Worm (Caenorhabditis elegans): ENCODE results near the gene syx-5.

DNA sequence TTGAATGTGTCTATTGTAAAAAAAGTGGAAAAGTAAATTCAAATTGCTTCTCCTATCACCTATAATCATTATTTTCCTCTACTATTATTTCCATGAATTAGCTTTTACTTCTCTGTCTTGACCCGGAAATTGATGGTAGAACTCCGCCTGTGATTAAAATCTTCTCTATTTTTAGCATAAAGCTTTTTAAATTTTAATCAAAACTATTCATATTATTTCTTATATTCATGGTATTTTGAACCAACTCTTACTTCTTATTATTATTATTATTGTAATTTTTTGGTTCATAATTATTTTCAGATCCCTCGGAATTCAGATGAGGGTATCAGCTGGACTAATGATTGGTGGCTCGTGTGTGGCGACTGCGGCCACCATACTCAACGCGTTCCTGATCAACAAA, 2.3 kb downstream of the syx-5 start, which contains the start of gene sel-11:
- TF ChIP-seq fkh-10 (GFP tag; optimal IDR thresholded peaks at IDR 0.05) (no peak), mdl-1 (tag; optimal IDR thresholded peaks at IDR 0.05) (no peak), pqm-1 (tag; optimal IDR thresholded peaks at IDR 0.05) (no peak), nfya-1 (tag; optimal IDR thresholded peaks at IDR 0.05; ENCODE audit: insufficient read depth) (no peak), lin-39 (tag; optimal IDR thresholded peaks at IDR 0.05) (no peak), nhr-77 (tag; optimal IDR thresholded peaks at IDR 0.05) (no peak), R02D3.7 (tag; optimal IDR thresholded peaks at IDR 0.05) (no peak), lsy-12 (tag; optimal IDR thresholded peaks at IDR 0.05) (no peak), aly-2 (tag; optimal IDR thresholded peaks at IDR 0.05) (no peak), nhr-11 (tag; optimal IDR thresholded peaks at IDR 0.05) (no peak)
